Worm (Caenorhabditis elegans) whole organism, young adult: ENCODE data around the gene F20D6.12.

ENCODE experiments used
- F52B5.7 ChIP-seq: sonication (generic microtip); optimal IDR thresholded peaks from 2 replicates; lab custom pipeline; 2016; ENCODE audit warnings: mild to moderate bottlenecking, missing genetic modification characterization, missing compliant biosample characterization
- K11D2.4 ChIP-seq: fragments of 200-800 bp; sonication (Bioruptor generic); IDR thresholded peaks from 2 replicates; pipeline ENCODE4 v1.3.6; 2022; ENCODE audit warnings: missing genetic modification reagents, missing genetic modification characterization, missing compliant biosample characterization
- Y53G8AR.9 ChIP-seq: fragments of 200-800 bp; sonication (Bioruptor generic); conservative IDR thresholded peaks from 2 replicates; pipeline ENCODE4 v1.3.6; 2022; ENCODE audit warnings: missing genetic modification reagents, missing genetic modification characterization, missing compliant biosample characterization
- Y56A3A.18 ChIP-seq: fragments of 200-800 bp; sonication (Bioruptor generic); IDR thresholded peaks from 2 replicates; pipeline ENCODE4 v1.3.6; 2022; ENCODE audit warnings: missing genetic modification reagents, missing genetic modification characterization, missing compliant biosample characterization
- attf-5 ChIP-seq: fragments of 200-800 bp; sonication (Bioruptor generic); optimal IDR thresholded peaks from 2 replicates; lab custom pipeline; 2018; ENCODE audit warnings: mild to moderate bottlenecking, missing genetic modification characterization, missing compliant biosample characterization
- attf-6 ChIP-seq: fragments of 200-800 bp; sonication (Bioruptor generic); IDR thresholded peaks from 2 replicates; pipeline ENCODE4 v1.3.6; 2022; ENCODE audit warnings: missing genetic modification reagents, missing genetic modification characterization, missing compliant biosample characterization
- ccch-3 ChIP-seq: fragments of 200-800 bp; sonication (Bioruptor generic); optimal IDR thresholded peaks from 2 replicates; lab custom pipeline; 2018; ENCODE audit warnings: mild to moderate bottlenecking, missing genetic modification characterization, missing compliant biosample characterization
- ceh-100 ChIP-seq: fragments of 200-800 bp; sonication (Bioruptor generic); IDR thresholded peaks from 2 replicates; pipeline ENCODE4 v1.3.6; 2022; ENCODE audit warnings: missing genetic modification reagents, missing genetic modification characterization, missing compliant biosample characterization
- egl-18 ChIP-seq: fragments of 200-800 bp; sonication (Bioruptor generic); IDR thresholded peaks from 2 replicates; pipeline ENCODE4 v1.3.6; 2022; ENCODE audit warnings: missing genetic modification reagents, missing genetic modification characterization, missing compliant biosample characterization
- ekl-4 ChIP-seq: fragments of 200-800 bp; sonication (Bioruptor generic); IDR thresholded peaks from 2 replicates; pipeline ENCODE4 v1.3.6; 2022; ENCODE audit warnings: missing genetic modification reagents, missing genetic modification characterization, missing compliant biosample characterization
- let-607 ChIP-seq, 2 experiments: fragments of 200-800 bp in 1 of 2; sonication (Bioruptor generic) in 1 of 2; sonication (generic microtip) in 1 of 2; optimal IDR thresholded peaks; 2 replicates each; lab custom pipeline; 2016 to 2018; ENCODE audit warnings: mild to moderate bottlenecking in 2 of 2, missing compliant biosample characterization in 2 of 2, missing genetic modification characterization in 2 of 2, moderate library complexity in 2 of 2, missing genotype in 1 of 2
- lin-26 ChIP-seq: fragments of 200-800 bp; sonication (Bioruptor generic); IDR thresholded peaks from 2 replicates; pipeline ENCODE4 v1.3.6; 2022; ENCODE audit warnings: missing genetic modification reagents, missing genetic modification characterization, missing compliant biosample characterization
- lin-35 ChIP-seq, 3 experiments: fragments of 150-350 bp in 2 of 3; sonication (generic microtip) in 1 of 3; optimal IDR thresholded peaks; 2 replicates each; lab custom pipeline; 2014 to 2018; ENCODE audit warnings: missing biosample characterization in 3 of 3, missing genetic modification characterization in 3 of 3, missing genetic modification reagents in 3 of 3
- lin-40 ChIP-seq: sonication (generic microtip); optimal IDR thresholded peaks from 2 replicates; lab custom pipeline; 2016; ENCODE audit warnings: missing genetic modification characterization, mild to moderate bottlenecking, missing compliant biosample characterization, missing genotype, missing genetic modification reagents
- lir-1 ChIP-seq: fragments of 200-800 bp; sonication (Bioruptor generic); conservative IDR thresholded peaks from 2 replicates; pipeline ENCODE4 v1.3.6; 2022; ENCODE audit warnings: missing genetic modification reagents, missing genetic modification characterization, missing compliant biosample characterization
- lsl-1 ChIP-seq: fragments of 200-800 bp; sonication (Bioruptor generic); optimal IDR thresholded peaks from 2 replicates; lab custom pipeline; 2018; ENCODE audit warnings: mild to moderate bottlenecking, missing genetic modification characterization, moderate library complexity, missing compliant biosample characterization
- nhr-80 ChIP-seq: sonication (generic microtip); optimal IDR thresholded peaks from 2 replicates; lab custom pipeline; 2016; ENCODE audit warnings: missing genetic modification characterization, missing compliant biosample characterization
- pbrm-1 ChIP-seq: fragments of 200-800 bp; sonication (Bioruptor generic); IDR thresholded peaks from 2 replicates; pipeline ENCODE4 v1.3.6; 2022; ENCODE audit warnings: missing genetic modification reagents, missing genetic modification characterization, missing compliant biosample characterization
- rpc-1 ChIP-seq, 2 experiments: fragments of 150-350 bp in 1 of 2; sonication (generic microtip) in 1 of 2; optimal IDR thresholded peaks; 2 replicates each; lab custom pipeline; 2014 to 2018; ENCODE audit warnings: missing biosample characterization in 1 of 2, missing genetic modification characterization in 1 of 2, missing genetic modification reagents in 1 of 2, missing genotype in 1 of 2
- sdz-38 ChIP-seq: sonication (generic microtip); optimal IDR thresholded peaks from 2 replicates; lab custom pipeline; 2016; ENCODE audit warnings: missing genotype, missing genetic modification characterization, missing compliant biosample characterization
- snpc-1.3 ChIP-seq: sonication (generic microtip); optimal IDR thresholded peaks from 2 replicates; lab custom pipeline; 2017; ENCODE audit warnings: missing genetic modification characterization, mild to moderate bottlenecking, missing compliant biosample characterization, antibody characterized with exemption, moderate library complexity, missing genotype, missing genetic modification reagents; ENCODE audit not compliant: insufficient read depth
- tlf-1 ChIP-seq: fragments of 200-800 bp; sonication (Bioruptor generic); optimal IDR thresholded peaks from 2 replicates; lab custom pipeline; 2018; ENCODE audit warnings: mild to moderate bottlenecking, missing genetic modification characterization, missing compliant biosample characterization
- zfh-2 ChIP-seq: fragments of 200-800 bp; sonication (Bioruptor generic); conservative IDR thresholded peaks from 2 replicates; pipeline ENCODE4 v1.3.6; 2022; ENCODE audit warnings: missing genetic modification reagents, missing genetic modification characterization, missing compliant biosample characterization

The F20D6.12 gene

DNA sequence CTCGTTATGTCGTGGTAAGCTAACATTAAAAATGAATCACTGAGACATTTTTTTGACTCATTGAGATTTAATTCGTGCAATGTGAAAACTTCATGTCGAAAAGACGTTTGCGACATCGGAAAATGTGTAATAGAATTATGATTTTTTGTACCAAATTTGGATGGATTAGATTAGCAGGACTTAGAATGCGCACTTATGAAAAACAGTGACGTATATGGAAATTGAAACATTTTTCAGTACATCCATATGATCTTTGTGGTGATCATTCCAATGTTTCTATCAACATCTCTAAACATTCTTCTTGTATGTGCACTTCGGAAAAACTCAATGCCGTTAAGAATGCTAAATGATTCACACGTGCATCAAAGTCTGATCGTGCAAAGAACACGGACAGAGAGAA lies 45.4 kb downstream of the F20D6.12 start:
- TF ChIP-seq attf-5 (GFP tag; lab: Kevin White, UChicago) (no peak), Y56A3A.18 (GFP tag; lab: Robert Waterston, UW) (no peak), egl-18 (GFP tag; lab: Robert Waterston, UW) (no peak), rpc-1 (optimal IDR thresholded peaks at IDR 0.05; lab: Kevin White, UChicago) (no peak), rpc-1 (tag; optimal IDR thresholded peaks at IDR 0.05; lab: Kevin White, UChicago) (no peak), zfh-2 (GFP tag; lab: Robert Waterston, UW) (no peak), Y53G8AR.9 (GFP tag; lab: Robert Waterston, UW) (no peak)

- no peak for TF ChIP-seq attf-6 (GFP tag; lab: Robert Waterston, UW)
- no peak for TF ChIP-seq K11D2.4 (GFP tag; lab: Robert Waterston, UW)
- TF ChIP-seq lin-40 (tag; lab: Kevin White, UChicago): no peak
- no peak for TF ChIP-seq lir-1 (GFP tag; lab: Robert Waterston, UW)
- TF ChIP-seq let-607 (tag; optimal IDR thresholded peaks at IDR 0.05; lab: Kevin White, UChicago): no peak
- TF ChIP-seq lin-35 (GFP tag; optimal IDR thresholded peaks at IDR 0.05; lab: Kevin White, UChicago): no peak
- no peak for TF ChIP-seq ceh-100 (GFP tag; lab: Robert Waterston, UW)
- no peak for TF ChIP-seq ekl-4 (GFP tag; lab: Robert Waterston, UW)
- TF ChIP-seq F52B5.7 (tag; lab: Kevin White, UChicago): no peak
- no peak for TF ChIP-seq tlf-1 (GFP tag; lab: Kevin White, UChicago)
- TF ChIP-seq sdz-38: no peak
- no peak for TF ChIP-seq snpc-1.3 (tag; lab: Kevin White, UChicago)
- no peak for TF ChIP-seq lin-26 (GFP tag; lab: Robert Waterston, UW)
- TF ChIP-seq lsl-1: no peak
- no peak for TF ChIP-seq pbrm-1 (GFP tag; lab: Robert Waterston, UW)
- TF ChIP-seq ccch-3 (GFP tag; lab: Kevin White, UChicago): no peak
- TF ChIP-seq nhr-80 (tag; lab: Kevin White, UChicago): no peak
Observed at ce11 chrV:8143605-8144004, 46.3 kb downstream of the F20D6.12 start, which contains the start of gene D1014.2. TSS of gene D1014.2 (plus strand) at chrV:8143905.
